Worm (Caenorhabditis elegans) whole organism, L4/young adult: ENCODE measurements around the gene Y55F3AM.5.

Source experiments
- dao-5 ChIP-seq: sonication (generic microtip); optimal IDR thresholded peaks from 2 replicates; lab custom pipeline; 2016; ENCODE audit warnings: missing genotype, missing genetic modification characterization, moderate library complexity, missing compliant biosample characterization
- him-1 ChIP-seq: sonication (generic microtip); optimal IDR thresholded peaks from 2 replicates; lab custom pipeline; 2016; ENCODE audit warnings: missing genotype, missing genetic modification reagents, missing genetic modification characterization, missing compliant biosample characterization

- no peak for TF ChIP-seq him-1 (tag; lab: Kevin White, UChicago)
- TF ChIP-seq dao-5: no peak
Measured at ce11 chrIV:961862-962261, 37.2 kb upstream of the Y55F3AM.5 start.
